Worm (Caenorhabditis elegans): ENCODE data around the gene C28H8.7.

C28H8.7 gene

DNA sequence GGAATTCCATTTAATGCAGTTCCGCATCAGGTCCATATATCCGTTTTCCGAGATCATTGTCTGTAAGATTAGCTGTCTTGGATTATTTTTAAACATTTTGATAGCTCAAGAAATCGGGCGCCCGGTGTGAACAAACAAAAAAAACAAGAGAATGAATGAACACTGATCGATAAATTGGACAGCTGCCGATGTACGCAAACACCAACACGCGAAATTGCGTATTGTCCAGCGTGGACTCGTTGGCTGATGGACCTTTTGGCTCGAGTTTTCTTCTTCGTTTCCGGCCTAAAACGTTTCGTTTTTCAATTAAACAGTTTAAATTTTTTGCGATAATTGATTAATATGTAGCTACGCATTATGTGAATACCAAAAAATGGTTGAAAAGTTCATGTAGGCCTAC is 19.3 kb upstream of the C28H8.7 start, which contains the start of gene dpff-1:
Gene dpff-1, minus strand, starts transcription at position 288 of the 400 bp plus-strand sequence.
- TF ChIP-seq him-1 (tag; optimal IDR thresholded peaks at IDR 0.05) (no peak), dao-5 (tag; optimal IDR thresholded peaks at IDR 0.05) (no peak), W03F9.2 (tag; optimal IDR thresholded peaks at IDR 0.05) (no peak)

- TF ChIP-seq dao-5 (tag; optimal IDR thresholded peaks at IDR 0.05): no peak
- TF ChIP-seq W03F9.2 (tag; optimal IDR thresholded peaks at IDR 0.05): no peak
- TF ChIP-seq him-1 (tag; optimal IDR thresholded peaks at IDR 0.05): no peak
Observed at ce11 chrIII:5902558-5902957, 15.8 kb upstream of the C28H8.7 start.

DNA sequence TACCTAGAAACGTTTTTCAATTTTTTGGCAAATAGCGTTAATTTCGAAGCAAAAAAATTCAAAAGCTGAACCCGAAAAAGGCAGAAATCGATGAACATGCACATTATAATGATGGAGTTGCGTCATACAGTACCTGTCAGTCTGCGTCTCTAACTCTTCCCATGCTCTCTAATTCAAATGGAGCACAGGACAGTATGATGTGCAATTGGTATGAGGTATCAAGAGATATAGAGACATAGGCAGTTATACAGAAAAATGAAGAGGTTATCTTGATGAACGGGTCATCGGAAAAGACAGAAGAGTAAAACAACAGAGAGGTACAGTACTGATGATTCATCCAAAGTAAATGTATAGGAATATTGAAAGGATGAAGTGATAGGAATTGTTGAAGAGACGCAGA is 13.9 kb upstream of the C28H8.7 start:
- no peak for TF ChIP-seq him-1 (tag; optimal IDR thresholded peaks at IDR 0.05)
- TF ChIP-seq dao-5 (tag; optimal IDR thresholded peaks at IDR 0.05): no peak
- TF ChIP-seq W03F9.2 (tag; optimal IDR thresholded peaks at IDR 0.05): no peak

- no peak for TF ChIP-seq W03F9.2 (tag; optimal IDR thresholded peaks at IDR 0.05)
- TF ChIP-seq dao-5 (tag; optimal IDR thresholded peaks at IDR 0.05): no peak
- no peak for TF ChIP-seq him-1 (tag; optimal IDR thresholded peaks at IDR 0.05)
Observed at ce11 chrIII:5898631-5899030, 11.8 kb upstream of the C28H8.7 start.

DNA sequence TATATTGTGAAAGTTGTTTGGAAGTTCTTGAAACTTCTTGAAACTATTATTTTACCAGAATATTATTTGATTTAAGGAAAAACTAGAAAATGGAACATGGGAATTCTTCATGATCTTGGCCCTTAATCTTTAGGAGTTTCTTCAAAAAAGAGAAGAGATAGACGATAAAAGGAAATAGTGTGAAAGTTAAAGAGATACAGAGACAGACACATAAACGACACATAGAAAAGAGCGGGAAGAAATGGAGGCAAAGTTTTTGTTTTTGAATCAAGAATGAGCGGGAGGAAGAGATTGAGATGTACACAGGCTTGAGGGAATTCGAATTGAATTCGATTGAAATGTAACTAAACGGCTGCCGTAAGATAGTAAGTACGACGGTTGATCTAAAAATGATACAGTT is 10.7 kb upstream of the C28H8.7 start:
- no peak for TF ChIP-seq W03F9.2 (tag; optimal IDR thresholded peaks at IDR 0.05)
- no peak for TF ChIP-seq dao-5 (tag; optimal IDR thresholded peaks at IDR 0.05)
- no peak for TF ChIP-seq him-1 (tag; optimal IDR thresholded peaks at IDR 0.05)

- no peak for TF ChIP-seq dao-5 (tag; optimal IDR thresholded peaks at IDR 0.05)
- TF ChIP-seq him-1 (tag; optimal IDR thresholded peaks at IDR 0.05): no peak
- no peak for TF ChIP-seq W03F9.2 (tag; optimal IDR thresholded peaks at IDR 0.05)
Observed at ce11 chrIII:5895913-5896312, 9.1 kb upstream of the C28H8.7 start, which contains the start of gene pxl-1. Gene pxl-1 (minus strand): TSS chrIII:5896013.

- TF ChIP-seq dao-5 (tag; optimal IDR thresholded peaks at IDR 0.05) (no peak), W03F9.2 (tag; optimal IDR thresholded peaks at IDR 0.05) (no peak), him-1 (tag; optimal IDR thresholded peaks at IDR 0.05) (no peak)
Observed at ce11 chrIII:5892909-5893308, 6.1 kb upstream of the C28H8.7 start.

ce11 chrIII:5888675-5889074 is 1.9 kb upstream of the C28H8.7 start, which contains the start of gene C28H8.8:
Gene C28H8.8 (minus strand): TSS chrIII:5888775.
- TF ChIP-seq dao-5 (tag; optimal IDR thresholded peaks at IDR 0.05): no peak
- no peak for TF ChIP-seq him-1 (tag; optimal IDR thresholded peaks at IDR 0.05)
- TF ChIP-seq W03F9.2 (tag; optimal IDR thresholded peaks at IDR 0.05): no peak

DNA sequence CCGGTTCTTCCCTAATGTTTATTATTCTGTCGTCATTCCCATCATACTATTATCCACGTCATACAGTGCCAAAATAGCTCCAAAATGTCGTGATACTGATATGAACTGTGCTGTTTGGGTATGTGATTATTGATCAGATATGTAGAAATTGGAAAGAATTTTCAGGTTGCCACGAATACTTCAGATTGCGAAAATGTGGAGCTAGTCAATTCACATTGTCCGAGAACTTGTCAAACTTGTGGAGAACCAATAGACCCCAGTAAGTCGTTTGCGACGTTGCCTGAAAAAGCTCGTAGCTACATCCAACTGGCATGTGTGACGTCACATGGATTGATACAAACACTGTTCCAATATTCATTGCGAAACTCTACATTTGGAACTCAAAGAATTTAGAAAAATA is 2.3 kb downstream of the C28H8.7 start:
- TF ChIP-seq him-1 (tag; optimal IDR thresholded peaks at IDR 0.05): no peak

- no peak for TF ChIP-seq W03F9.2 (tag; optimal IDR thresholded peaks at IDR 0.05)
- no peak for TF ChIP-seq him-1 (tag; optimal IDR thresholded peaks at IDR 0.05)
- TF ChIP-seq dao-5 (tag; optimal IDR thresholded peaks at IDR 0.05): no peak
Observed at ce11 chrIII:5884007-5884406, 2.8 kb downstream of the C28H8.7 start, which contains the start of gene C28H8.5. Gene C28H8.5 (plus strand): TSS chrIII:5884307.

ce11 chrIII:5883517-5883916 is 3.3 kb downstream of the C28H8.7 start:
- TF ChIP-seq dao-5 (tag; optimal IDR thresholded peaks at IDR 0.05) (no peak), him-1 (tag; optimal IDR thresholded peaks at IDR 0.05) (no peak), W03F9.2 (tag; optimal IDR thresholded peaks at IDR 0.05) (no peak)

- no peak for TF ChIP-seq W03F9.2 (tag; optimal IDR thresholded peaks at IDR 0.05)
- TF ChIP-seq dao-5 (tag; optimal IDR thresholded peaks at IDR 0.05): no peak
- TF ChIP-seq him-1 (tag; optimal IDR thresholded peaks at IDR 0.05): no peak
Observed at ce11 chrIII:5882823-5883222, 4.0 kb downstream of the C28H8.7 start, which contains the start of gene F01F1.14. Gene F01F1.14 (minus strand): TSS chrIII:5882923.

DNA sequence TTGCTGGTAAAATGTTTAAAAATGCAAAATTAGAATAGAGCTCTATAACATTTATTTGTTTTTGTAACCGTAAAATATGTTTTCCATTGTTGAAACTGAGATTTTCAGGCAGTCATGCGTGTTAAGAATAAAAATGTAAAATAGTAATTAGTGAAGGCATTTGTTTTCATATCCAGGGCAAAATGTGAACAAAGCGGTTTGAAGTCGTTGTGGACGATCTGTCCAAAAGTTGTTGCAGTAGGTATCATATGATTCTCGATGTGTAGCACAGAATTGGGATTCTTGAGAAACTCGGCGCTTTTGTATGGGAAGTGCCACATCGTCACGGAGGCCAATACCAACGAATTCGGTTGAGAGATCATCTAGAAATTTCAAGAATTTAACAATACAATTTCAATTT is 4.5 kb downstream of the C28H8.7 start:
- TF ChIP-seq dao-5 (tag; optimal IDR thresholded peaks at IDR 0.05) (no peak), him-1 (tag; optimal IDR thresholded peaks at IDR 0.05) (no peak)

ce11 chrIII:5879291-5879968 is 7.4 kb downstream of the C28H8.7 start, which contains the start of gene hpo-10:
Gene hpo-10 (plus strand): TSS chrIII:5879489.
- TF ChIP-seq dao-5 (tag; optimal IDR thresholded peaks at IDR 0.05): no peak
- TF ChIP-seq W03F9.2 (tag; optimal IDR thresholded peaks at IDR 0.05): no peak
- no peak for TF ChIP-seq him-1 (tag; optimal IDR thresholded peaks at IDR 0.05)

- TF ChIP-seq him-1 (tag; optimal IDR thresholded peaks at IDR 0.05) (no peak), dao-5 (tag; optimal IDR thresholded peaks at IDR 0.05) (no peak), W03F9.2 (tag; optimal IDR thresholded peaks at IDR 0.05) (no peak)
Observed at ce11 chrIII:5878215-5878614, 8.6 kb downstream of the C28H8.7 start, which contains the start of the genes mig-21 and F01F1.2. Gene mig-21 (minus strand): TSS chrIII:5878380. Gene F01F1.2 (plus strand): TSS chrIII:5878554.

Measured in whole organism, L4/young adult.